Worm (Caenorhabditis elegans) whole organism, L4/young adult: Measurements from ENCODE around the gene F49H12.3.

Experiments
- W03F9.2 ChIP-seq: fragments of 150-350 bp; optimal IDR thresholded peaks from 2 replicates; lab custom pipeline; 2014; ENCODE audit warnings: missing biosample characterization, missing genetic modification characterization
- dao-5 ChIP-seq: sonication (generic microtip); optimal IDR thresholded peaks from 2 replicates; lab custom pipeline; 2016; ENCODE audit warnings: missing genotype, missing genetic modification characterization, moderate library complexity, missing compliant biosample characterization
- him-1 ChIP-seq: sonication (generic microtip); optimal IDR thresholded peaks from 2 replicates; lab custom pipeline; 2016; ENCODE audit warnings: missing genotype, missing genetic modification reagents, missing genetic modification characterization, missing compliant biosample characterization

F49H12.3 gene

DNA sequence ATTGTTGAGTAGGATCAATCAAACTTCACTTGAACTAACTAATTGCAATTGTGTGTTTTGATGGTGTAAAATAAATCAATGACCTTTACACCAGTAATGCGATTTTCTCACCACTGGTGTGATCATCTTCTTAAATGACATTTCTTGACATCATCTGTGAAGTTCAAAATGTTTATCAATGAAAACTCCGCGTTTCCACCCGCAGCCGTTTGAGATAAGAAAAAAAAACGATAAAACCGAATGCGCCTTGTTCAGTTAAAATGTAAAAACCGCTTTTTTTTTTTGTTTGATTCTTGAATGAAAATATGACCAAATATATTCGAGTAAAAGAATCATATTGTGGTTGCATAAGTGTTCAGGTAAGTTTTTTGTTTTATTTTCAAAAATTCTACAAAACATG, 32.6 kb upstream of the F49H12.3 start, which contains the start of gene Y102A11A.1:
Y102A11A.1 (plus strand) TSS at position 223 of the 400 bp plus-strand sequence.
- TF ChIP-seq W03F9.2 (no peak), dao-5 (no peak)

DNA sequence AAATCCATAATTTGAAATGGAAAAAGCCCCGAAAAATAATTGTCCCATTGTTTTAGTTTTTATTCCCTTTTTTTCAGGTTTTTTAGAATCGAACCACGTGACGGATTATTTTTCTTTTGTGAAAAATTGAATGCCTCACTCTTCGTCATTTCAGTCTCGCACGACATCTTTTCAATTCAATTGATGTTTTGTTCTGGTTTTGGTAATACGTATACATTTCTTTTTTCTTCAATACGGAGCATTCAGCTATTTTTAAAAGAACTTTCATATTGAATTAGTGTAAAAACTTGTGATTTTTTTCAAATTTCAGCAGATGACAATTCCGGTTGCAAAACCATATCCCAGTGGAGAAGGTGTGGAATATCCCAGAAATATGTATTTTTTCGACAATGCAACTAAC, 19.4 kb upstream of the F49H12.3 start, which contains the start of gene F49H12.7:
F49H12.7 (plus strand) TSS at position 301 of the 400 bp plus-strand sequence.
- TF ChIP-seq W03F9.2 (no peak), dao-5 (no peak), him-1 (tag; lab: Kevin White, UChicago) (no peak)

DNA sequence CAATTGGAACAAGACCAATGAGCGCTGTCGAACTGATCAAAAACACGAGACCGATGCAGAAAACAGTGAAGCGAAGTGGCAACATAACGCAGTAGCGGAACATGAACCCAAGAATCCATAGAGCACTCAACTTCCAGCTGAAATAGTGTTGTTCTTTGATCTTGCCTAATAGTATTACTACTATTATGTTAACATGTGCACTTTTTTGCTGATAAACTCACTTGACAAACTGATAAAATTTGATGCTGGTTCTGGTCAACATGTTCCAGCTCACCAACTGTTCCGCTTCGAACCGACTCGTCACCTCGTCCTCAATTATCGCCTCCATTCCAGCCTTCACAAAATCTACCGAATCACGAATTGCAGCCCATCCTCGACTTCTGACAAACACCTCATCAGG, 15.9 kb upstream of the F49H12.3 start:
- TF ChIP-seq dao-5 (no peak), W03F9.2 (no peak), him-1 (tag; lab: Kevin White, UChicago) (no peak)

DNA sequence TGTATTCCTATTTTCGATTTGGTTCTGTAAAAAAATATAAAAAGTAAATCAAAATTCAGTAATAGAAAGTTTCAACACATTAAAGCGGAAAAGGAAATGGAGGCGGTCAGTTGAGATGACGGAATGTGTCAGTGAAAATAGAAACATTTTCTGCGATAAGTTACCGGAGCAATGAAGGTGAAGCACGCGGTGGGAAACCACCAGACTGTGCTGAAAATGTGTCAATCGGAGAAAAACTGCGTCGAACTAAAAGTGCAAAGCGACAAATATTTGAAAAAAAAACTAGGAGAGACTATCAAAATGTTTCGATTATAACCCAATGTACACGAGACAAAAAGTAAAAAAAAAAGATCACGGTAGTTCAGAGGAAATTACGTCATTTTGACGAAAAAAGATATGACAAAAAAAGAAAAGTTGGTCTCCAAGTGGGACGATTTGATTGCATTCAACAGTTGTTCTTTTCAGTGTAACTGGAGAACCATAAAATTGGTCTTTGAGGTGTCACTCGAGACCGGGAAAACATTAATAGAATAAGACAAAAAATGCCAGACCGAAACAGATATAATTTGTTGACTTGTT, 13.7 kb upstream of the F49H12.3 start, which contains the start of gene acl-4:
acl-4 (minus strand) TSS at position 27 of the 579 bp plus-strand sequence.
- no peak for TF ChIP-seq him-1 (tag; lab: Kevin White, UChicago)
- TF ChIP-seq dao-5: no peak
- no peak for TF ChIP-seq W03F9.2

DNA sequence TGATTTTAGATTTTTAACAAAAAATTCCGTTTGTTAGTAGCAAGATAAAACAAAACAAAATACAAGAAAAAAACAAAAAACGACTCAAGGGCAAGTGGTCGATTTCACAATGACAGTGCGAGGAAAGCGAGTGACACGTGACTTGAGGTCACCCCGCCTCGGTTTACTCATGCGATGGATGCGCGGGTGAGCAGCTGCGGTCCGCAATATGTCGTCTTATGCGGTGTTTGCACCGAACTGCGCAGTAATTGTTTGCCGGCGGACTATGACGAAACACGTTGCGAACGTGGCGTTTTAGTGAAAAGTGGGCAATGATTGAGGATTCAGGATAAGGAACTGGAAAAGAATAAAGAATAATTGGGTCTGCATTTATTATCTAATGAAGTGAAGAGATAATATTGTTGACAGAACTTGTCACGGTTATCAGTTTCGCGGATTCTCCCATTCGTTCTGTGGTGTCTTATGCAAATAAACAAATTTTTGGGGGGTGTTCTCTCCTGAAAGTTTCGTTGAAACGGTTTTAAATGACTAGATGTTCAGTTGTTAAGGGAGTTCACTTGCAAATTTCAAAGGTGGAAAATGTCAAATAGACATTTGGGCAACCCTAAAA, 12.7 kb upstream of the F49H12.3 start:
- TF ChIP-seq him-1 (tag; lab: Kevin White, UChicago) (no peak), dao-5 (no peak), W03F9.2 (no peak)

- no peak for TF ChIP-seq dao-5
- TF ChIP-seq W03F9.2: no peak
- no peak for TF ChIP-seq him-1 (tag; lab: Kevin White, UChicago)
Measured at ce11 chrX:2074055-2074454, 10.1 kb upstream of the F49H12.3 start, which contains the start of gene txdc-12.2. Gene txdc-12.2, plus strand, starts transcription at chrX:2074450.

DNA sequence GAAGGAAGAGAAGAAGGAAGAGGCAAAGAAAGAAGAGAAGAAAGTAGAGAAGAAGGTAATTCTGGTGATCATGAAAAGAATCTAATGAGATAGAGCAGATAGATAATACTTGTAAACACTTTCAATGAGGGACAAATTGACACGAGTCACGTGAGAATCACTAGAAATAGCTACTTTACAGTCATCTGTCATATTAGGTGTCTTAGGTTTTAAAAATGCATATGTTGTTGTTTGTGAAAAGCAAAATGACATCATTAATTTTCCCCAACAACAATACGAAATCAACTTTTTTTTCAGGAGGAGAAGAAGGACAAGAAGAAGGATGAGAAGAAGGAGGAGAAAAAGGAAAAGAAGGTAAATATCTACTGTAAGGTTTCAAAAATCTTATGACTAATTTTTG, 9.0 kb upstream of the F49H12.3 start:
- no peak for TF ChIP-seq dao-5
- no peak for TF ChIP-seq him-1 (tag; lab: Kevin White, UChicago)
- no peak for TF ChIP-seq W03F9.2

- no peak for TF ChIP-seq him-1 (tag; lab: Kevin White, UChicago)
- TF ChIP-seq W03F9.2: no peak
- no peak for TF ChIP-seq dao-5
Measured at ce11 chrX:2078822-2079221, 5.4 kb upstream of the F49H12.3 start.

DNA sequence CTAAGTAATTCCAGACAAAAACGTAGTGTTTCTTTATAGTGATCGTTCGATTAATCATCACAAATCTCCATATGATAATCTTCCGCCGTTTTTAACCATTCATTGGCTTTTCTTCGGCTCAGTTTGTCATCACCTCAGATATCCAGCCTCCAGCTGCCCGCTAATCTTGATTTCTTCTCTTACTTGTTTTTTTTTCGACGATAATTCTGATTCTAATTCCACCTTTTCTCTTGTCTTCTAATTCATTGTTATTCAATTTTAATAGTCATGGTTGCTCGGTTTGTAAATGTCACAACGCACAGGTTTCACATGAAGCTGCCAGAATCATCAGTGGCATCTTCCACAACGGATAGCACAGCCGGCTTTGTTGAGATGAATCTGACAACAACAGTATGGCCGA, 4.6 kb upstream of the F49H12.3 start, which contains the start of gene F49H12.4:
F49H12.4 (plus strand) TSS at position 301 of the 400 bp plus-strand sequence.
- TF ChIP-seq W03F9.2: no peak
- TF ChIP-seq him-1 (tag; lab: Kevin White, UChicago): no peak
- no peak for TF ChIP-seq dao-5

- TF ChIP-seq dao-5 (no peak), W03F9.2 (no peak), him-1 (tag; lab: Kevin White, UChicago) (no peak)
Measured at ce11 chrX:2084988-2085387, 813 bp downstream of the F49H12.3 start, which contains the start of gene F49H12.2. Gene F49H12.2, plus strand, starts transcription at chrX:2085288.

- TF ChIP-seq W03F9.2: no peak
- no peak for TF ChIP-seq dao-5
- no peak for TF ChIP-seq him-1 (tag; lab: Kevin White, UChicago)
Measured at ce11 chrX:2085494-2085893, 1.3 kb downstream of the F49H12.3 start.

- TF ChIP-seq dao-5: no peak
Measured at ce11 chrX:2087716-2088115, 3.5 kb downstream of the F49H12.3 start.

- no peak for TF ChIP-seq W03F9.2
- no peak for TF ChIP-seq him-1 (tag; lab: Kevin White, UChicago)
- no peak for TF ChIP-seq dao-5
Measured at ce11 chrX:2089434-2089833, 5.3 kb downstream of the F49H12.3 start, which contains the start of gene lsy-2. Gene lsy-2, plus strand, starts transcription at chrX:2089704.

ce11 chrX:2090493-2090892, 6.3 kb downstream of the F49H12.3 start:
- no peak for TF ChIP-seq him-1 (tag; lab: Kevin White, UChicago)

DNA sequence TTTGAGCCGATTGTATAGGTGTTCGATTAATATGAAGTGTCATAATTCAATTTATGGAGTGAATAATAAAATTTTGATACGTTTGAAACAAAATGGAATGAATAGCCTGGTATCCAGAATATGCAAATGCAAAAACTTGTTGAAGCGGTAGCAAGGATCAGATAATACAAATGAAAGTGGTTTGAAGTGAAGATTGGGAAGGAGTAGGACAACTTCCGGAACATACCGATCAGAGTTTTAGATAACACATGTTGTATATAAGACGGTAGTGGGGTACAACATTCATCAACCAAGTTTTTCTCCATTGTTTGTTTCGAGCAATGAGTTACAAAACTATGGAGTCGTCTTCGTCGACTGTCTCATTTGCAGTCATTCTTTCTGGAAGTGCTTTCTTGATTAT, 9.0 kb downstream of the F49H12.3 start, which contains the start of gene col-164:
col-164 (plus strand) TSS at position 301 of the 400 bp plus-strand sequence.
- TF ChIP-seq dao-5: no peak
- TF ChIP-seq W03F9.2: no peak
- TF ChIP-seq him-1 (tag; lab: Kevin White, UChicago): no peak
